Worm (Caenorhabditis elegans): ENCODE measurements around the gene nspa-8.

- TF ChIP-seq unc-62 (GFP tag; optimal IDR thresholded peaks at IDR 0.05) (no peak), nhr-12 (tag; optimal IDR thresholded peaks at IDR 0.05) (no peak), ztf-11 (tag; optimal IDR thresholded peaks at IDR 0.05) (no peak), lin-39 (tag; optimal IDR thresholded peaks at IDR 0.05) (no peak), nhr-129 (tag; optimal IDR thresholded peaks at IDR 0.05) (no peak), snpc-4 (tag; optimal IDR thresholded peaks at IDR 0.05) (no peak), lin-11 (tag; optimal IDR thresholded peaks at IDR 0.05) (no peak), elt-3 (tag; optimal IDR thresholded peaks at IDR 0.05) (no peak), fos-1 (tag; optimal IDR thresholded peaks at IDR 0.05) (no peak), egl-27 (tag; optimal IDR thresholded peaks at IDR 0.05) (no peak), mbf-1 (tag; optimal IDR thresholded peaks at IDR 0.05) (no peak), nhr-237 (tag; optimal IDR thresholded peaks at IDR 0.05) (no peak)
Observed at ce11 chrV:14875371-14875770, 48.5 kb upstream of the nspa-8 start, which contains the start of gene ZC412.5.

Data from whole organism, L2 larva.